Worm (Caenorhabditis elegans) whole organism, midembryonic: ENCODE results near the gene C29E4.15.

ENCODE experiments used
- T22C8.4 ChIP-seq: fragments of 200-800 bp; sonication (Bioruptor generic); IDR thresholded peaks from 2 replicates; pipeline ENCODE4 v1.3.6; 2022; ENCODE audit warnings: missing genetic modification characterization, missing compliant biosample characterization
- cog-1 ChIP-seq: sonication (generic microtip); optimal IDR thresholded peaks from 2 replicates; lab custom pipeline; 2016; ENCODE audit warnings: missing genetic modification characterization, missing compliant biosample characterization
- flt-1 ChIP-seq: fragments of 200-800 bp; sonication (Bioruptor generic); IDR thresholded peaks from 2 replicates; pipeline ENCODE4 v1.3.6; 2022; ENCODE audit warnings: missing genetic modification characterization, missing compliant biosample characterization
- klf-2 ChIP-seq: fragments of 200-800 bp; sonication (Bioruptor generic); conservative IDR thresholded peaks from 2 replicates; pipeline ENCODE4 v1.3.6; 2022; ENCODE audit warnings: missing genetic modification reagents, missing genetic modification characterization, missing compliant biosample characterization
- med-1 ChIP-seq: sonication (generic microtip); optimal IDR thresholded peaks from 2 replicates; lab custom pipeline; 2017; ENCODE audit warnings: missing genetic modification characterization, mild to moderate bottlenecking, missing compliant biosample characterization, antibody characterized with exemption, missing genetic modification reagents; ENCODE audit not compliant: insufficient read depth
- ref-1 ChIP-seq: fragments of 200-800 bp; sonication (Bioruptor generic); conservative IDR thresholded peaks from 2 replicates; pipeline ENCODE4 v1.3.6; 2022; ENCODE audit warnings: missing genetic modification reagents, missing genetic modification characterization, missing compliant biosample characterization
- tab-1 ChIP-seq: fragments of 200-800 bp; sonication (Bioruptor generic); IDR thresholded peaks from 2 replicates; pipeline ENCODE4 v1.3.6; 2022; ENCODE audit warnings: missing genetic modification characterization, missing compliant biosample characterization
- ztf-23 ChIP-seq: fragments of 200-800 bp; sonication (Bioruptor generic); IDR thresholded peaks from 2 replicates; pipeline ENCODE4 v1.3.6; 2022; ENCODE audit warnings: missing genetic modification reagents, missing genetic modification characterization, missing compliant biosample characterization
- ztf-29 ChIP-seq: fragments of 200-800 bp; sonication (Bioruptor generic); IDR thresholded peaks from 2 replicates; pipeline ENCODE4 v1.3.6; 2022; ENCODE audit warnings: missing genetic modification reagents, missing genetic modification characterization, missing compliant biosample characterization

The C29E4.15 gene

ce11 chrIII:7924821-7925220, 27.6 kb upstream of the C29E4.15 start, which contains the start of gene tag-250:
tag-250 (minus strand) TSS chrIII:7924921.
- TF ChIP-seq med-1 (GFP tag; lab: Kevin White, UChicago) (no peak), T22C8.4 (GFP tag; lab: Robert Waterston, UW) (no peak), ref-1 (GFP tag; lab: Robert Waterston, UW) (no peak)

ce11 chrIII:7925968-7926367, 26.5 kb upstream of the C29E4.15 start:
- TF ChIP-seq klf-2 (GFP tag; lab: Robert Waterston, UW) (no peak), ref-1 (GFP tag; lab: Robert Waterston, UW) (no peak), cog-1 (tag; lab: Kevin White, UChicago) (no peak), flt-1 (GFP tag; lab: Robert Waterston, UW) (no peak), ztf-29 (GFP tag; lab: Robert Waterston, UW) (no peak), med-1 (GFP tag; lab: Kevin White, UChicago) (no peak), ztf-23 (GFP tag; lab: Robert Waterston, UW) (no peak), tab-1 (GFP tag; lab: Robert Waterston, UW) (no peak), T22C8.4 (GFP tag; lab: Robert Waterston, UW) (no peak)

ce11 chrIII:7928549-7929129, 23.8 kb upstream of the C29E4.15 start, which contains the start of the genes C29E4.13 and npp-15:
C29E4.13 (minus strand) TSS chrIII:7928717.
npp-15 (plus strand) TSS chrIII:7929043.
- TF ChIP-seq ref-1 (GFP tag; lab: Robert Waterston, UW) (no peak), ztf-23 (GFP tag; lab: Robert Waterston, UW) (no peak), ztf-29 (GFP tag; lab: Robert Waterston, UW) (no peak), flt-1 (GFP tag; lab: Robert Waterston, UW) (no peak), cog-1 (tag; lab: Kevin White, UChicago) (no peak), med-1 (GFP tag; lab: Kevin White, UChicago) (no peak), T22C8.4 (GFP tag; lab: Robert Waterston, UW) (no peak), klf-2 (GFP tag; lab: Robert Waterston, UW) (no peak), tab-1 (GFP tag; lab: Robert Waterston, UW) (no peak)

ce11 chrIII:7933235-7933634, 19.2 kb upstream of the C29E4.15 start, which contains the start of gene ran-2:
ran-2 (plus strand) TSS chrIII:7933535.
- no peak for TF ChIP-seq ztf-23 (GFP tag; lab: Robert Waterston, UW)
- TF ChIP-seq klf-2 (GFP tag; lab: Robert Waterston, UW), result no peak
- TF ChIP-seq ztf-29 (GFP tag; lab: Robert Waterston, UW), result no peak
- no peak for TF ChIP-seq ref-1 (GFP tag; lab: Robert Waterston, UW)
- no peak for TF ChIP-seq T22C8.4 (GFP tag; lab: Robert Waterston, UW)
- no peak for TF ChIP-seq tab-1 (GFP tag; lab: Robert Waterston, UW)
- TF ChIP-seq cog-1 (tag; lab: Kevin White, UChicago), result no peak
- no peak for TF ChIP-seq med-1 (GFP tag; lab: Kevin White, UChicago)
- TF ChIP-seq flt-1 (GFP tag; lab: Robert Waterston, UW), result no peak

- no peak for TF ChIP-seq flt-1 (GFP tag; lab: Robert Waterston, UW)
- no peak for TF ChIP-seq tab-1 (GFP tag; lab: Robert Waterston, UW)
- no peak for TF ChIP-seq med-1 (GFP tag; lab: Kevin White, UChicago)
- TF ChIP-seq klf-2 (GFP tag; lab: Robert Waterston, UW), result no peak
- no peak for TF ChIP-seq ref-1 (GFP tag; lab: Robert Waterston, UW)
These were observed 14.9 kb upstream of the C29E4.15 start, which contains the start of gene C29E4.10 for ce11 chrIII:7937548-7937947. C29E4.10 (plus strand) TSS chrIII:7937848.

ce11 chrIII:7940819-7941218, 11.6 kb upstream of the C29E4.15 start, which contains the start of gene C29E4.12:
C29E4.12 (plus strand) TSS chrIII:7941151.
- TF ChIP-seq T22C8.4 (GFP tag; lab: Robert Waterston, UW) (no peak), med-1 (GFP tag; lab: Kevin White, UChicago) (no peak), klf-2 (GFP tag; lab: Robert Waterston, UW) (no peak), ref-1 (GFP tag; lab: Robert Waterston, UW) (no peak), flt-1 (GFP tag; lab: Robert Waterston, UW) (no peak), ztf-29 (GFP tag; lab: Robert Waterston, UW) (no peak), cog-1 (tag; lab: Kevin White, UChicago) (no peak), ztf-23 (GFP tag; lab: Robert Waterston, UW) (no peak), tab-1 (GFP tag; lab: Robert Waterston, UW) (no peak)

- TF ChIP-seq T22C8.4 (GFP tag; lab: Robert Waterston, UW) (no peak), tab-1 (GFP tag; lab: Robert Waterston, UW) (no peak), ztf-23 (GFP tag; lab: Robert Waterston, UW) (no peak), flt-1 (GFP tag; lab: Robert Waterston, UW) (no peak), cog-1 (tag; lab: Kevin White, UChicago) (no peak), klf-2 (GFP tag; lab: Robert Waterston, UW) (no peak), med-1 (GFP tag; lab: Kevin White, UChicago) (no peak), ref-1 (GFP tag; lab: Robert Waterston, UW) (no peak), ztf-29 (GFP tag; lab: Robert Waterston, UW) (no peak)
These were observed 11.0 kb upstream of the C29E4.15 start, which contains the start of gene kle-2 for ce11 chrIII:7941417-7941816. kle-2 (plus strand) TSS chrIII:7941717.

ce11 chrIII:7946968-7947491, 5.4 kb upstream of the C29E4.15 start, which contains the start of gene gsto-1:
gsto-1 (minus strand) TSS chrIII:7947018.
- TF ChIP-seq klf-2 (GFP tag; lab: Robert Waterston, UW) (no peak), tab-1 (GFP tag; lab: Robert Waterston, UW) (no peak), ztf-23 (GFP tag; lab: Robert Waterston, UW) (no peak), ztf-29 (GFP tag; lab: Robert Waterston, UW) (no peak), cog-1 (tag; lab: Kevin White, UChicago) (no peak), T22C8.4 (GFP tag; lab: Robert Waterston, UW) (no peak), ref-1 (GFP tag; lab: Robert Waterston, UW) (no peak), med-1 (GFP tag; lab: Kevin White, UChicago) (no peak), flt-1 (GFP tag; lab: Robert Waterston, UW) (no peak)
